Worm (Caenorhabditis elegans) whole organism, young adult: ENCODE results near the gene lro-1.

Experiments used
- B0019.2 ChIP-seq: fragments of 200-800 bp; sonication (Bioruptor generic); conservative IDR thresholded peaks from 2 replicates; pipeline ENCODE4 v1.3.6; 2022; ENCODE audit warnings: missing genetic modification reagents, missing genetic modification characterization, missing compliant biosample characterization
- B0035.1 ChIP-seq: sonication (generic microtip); optimal IDR thresholded peaks from 2 replicates; lab custom pipeline; 2016; ENCODE audit warnings: missing genetic modification characterization, mild to moderate bottlenecking, missing compliant biosample characterization, missing genotype, missing genetic modification reagents
- F22D6.2 ChIP-seq: sonication (generic microtip); optimal IDR thresholded peaks from 2 replicates; lab custom pipeline; 2016; ENCODE audit warnings: mild to moderate bottlenecking, missing genetic modification characterization, missing compliant biosample characterization
- F52B5.7 ChIP-seq: sonication (generic microtip); optimal IDR thresholded peaks from 2 replicates; lab custom pipeline; 2016; ENCODE audit warnings: mild to moderate bottlenecking, missing genetic modification characterization, missing compliant biosample characterization
- T07F8.4 ChIP-seq: sonication (generic microtip); optimal IDR thresholded peaks from 2 replicates; lab custom pipeline; 2016; ENCODE audit warnings: mild to moderate bottlenecking, missing genetic modification characterization, moderate library complexity, missing compliant biosample characterization
- T26A5.8 ChIP-seq: sonication (generic microtip); optimal IDR thresholded peaks from 2 replicates; lab custom pipeline; 2016; ENCODE audit warnings: missing genetic modification characterization, missing compliant biosample characterization
- Y53F4B.3 ChIP-seq: fragments of 200-800 bp; sonication (Bioruptor generic); IDR thresholded peaks from 2 replicates; pipeline ENCODE4 v1.3.6; 2022; ENCODE audit warnings: missing genetic modification reagents, missing genetic modification characterization, missing compliant biosample characterization
- ZK185.1 ChIP-seq: sonication (generic microtip); optimal IDR thresholded peaks from 2 replicates; lab custom pipeline; 2016; ENCODE audit warnings: mild to moderate bottlenecking, missing genetic modification characterization, missing compliant biosample characterization; ENCODE audit not compliant: poor library complexity, severe bottlenecking
- ama-1 ChIP-seq, 3 experiments: fragments of 150-350 bp in 1 of 3; sonication (generic microtip) in 2 of 3; optimal IDR thresholded peaks; 2 replicates each; lab custom pipeline; 2014 to 2018; ENCODE audit warnings: missing biosample characterization in 2 of 3, missing genetic modification characterization in 2 of 3, missing genetic modification reagents in 2 of 3
- aptf-3 ChIP-seq: fragments of 200-800 bp; sonication (Bioruptor generic); IDR thresholded peaks from 2 replicates; pipeline ENCODE4 v1.3.6; 2022; ENCODE audit warnings: missing genetic modification characterization, missing compliant biosample characterization
- atf-7 ChIP-seq: sonication (generic microtip); optimal IDR thresholded peaks from 2 replicates; lab custom pipeline; 2017; ENCODE audit warnings: mild to moderate bottlenecking, missing genetic modification characterization, missing compliant biosample characterization
- ccch-3 ChIP-seq: fragments of 200-800 bp; sonication (Bioruptor generic); optimal IDR thresholded peaks from 2 replicates; lab custom pipeline; 2018; ENCODE audit warnings: mild to moderate bottlenecking, missing genetic modification characterization, missing compliant biosample characterization
- cebp-1 ChIP-seq, 2 experiments: fragments of 200-800 bp in 1 of 2; sonication (Bioruptor generic) in 1 of 2; sonication (generic microtip) in 1 of 2; IDR thresholded peaks in 1 of 2; optimal IDR thresholded peaks in 1 of 2; 2 replicates each; pipeline versions ENCODE4 v1.3.6 to Lab custom; 2017 to 2022; ENCODE audit warnings: missing compliant biosample characterization in 2 of 2, missing genetic modification characterization in 2 of 2, mild to moderate bottlenecking in 1 of 2, missing genetic modification reagents in 1 of 2, moderate library complexity in 1 of 2
- ceh-100 ChIP-seq: fragments of 200-800 bp; sonication (Bioruptor generic); IDR thresholded peaks from 2 replicates; pipeline ENCODE4 v1.3.6; 2022; ENCODE audit warnings: missing genetic modification reagents, missing genetic modification characterization, missing compliant biosample characterization
- ceh-40 ChIP-seq: fragments of 200-800 bp; sonication (Bioruptor generic); IDR thresholded peaks from 2 replicates; pipeline ENCODE4 v1.3.6; 2022; ENCODE audit warnings: missing genetic modification characterization, missing compliant biosample characterization
- ekl-4 ChIP-seq: fragments of 200-800 bp; sonication (Bioruptor generic); IDR thresholded peaks from 2 replicates; pipeline ENCODE4 v1.3.6; 2022; ENCODE audit warnings: missing genetic modification reagents, missing genetic modification characterization, missing compliant biosample characterization
- ets-4 ChIP-seq: fragments of 200-800 bp; sonication (Bioruptor generic); optimal IDR thresholded peaks from 2 replicates; lab custom pipeline; 2018; ENCODE audit warnings: mild to moderate bottlenecking, missing genetic modification characterization, missing compliant biosample characterization
- gei-17 ChIP-seq: fragments of 200-800 bp; sonication (Bioruptor generic); optimal IDR thresholded peaks from 2 replicates; lab custom pipeline; 2018; ENCODE audit warnings: mild to moderate bottlenecking, missing genetic modification characterization, missing compliant biosample characterization
- hlh-26 ChIP-seq: fragments of 200-800 bp; sonication (Bioruptor generic); conservative IDR thresholded peaks from 2 replicates; pipeline ENCODE4 v1.3.6; 2022; ENCODE audit warnings: missing genetic modification reagents, missing genetic modification characterization, missing compliant biosample characterization
- hmg-20 ChIP-seq: fragments of 200-800 bp; sonication (Bioruptor generic); IDR thresholded peaks from 2 replicates; pipeline ENCODE4 v1.3.6; 2022; ENCODE audit warnings: missing genetic modification reagents, missing genetic modification characterization, missing compliant biosample characterization
- let-526 ChIP-seq: fragments of 200-800 bp; sonication (Bioruptor generic); IDR thresholded peaks from 2 replicates; pipeline ENCODE4 v1.3.6; 2022; ENCODE audit warnings: missing genetic modification reagents, missing genetic modification characterization, missing compliant biosample characterization
- let-607 ChIP-seq, 2 experiments: fragments of 200-800 bp in 1 of 2; sonication (Bioruptor generic) in 1 of 2; sonication (generic microtip) in 1 of 2; optimal IDR thresholded peaks; 2 replicates each; lab custom pipeline; 2016 to 2018; ENCODE audit warnings: mild to moderate bottlenecking in 2 of 2, missing compliant biosample characterization in 2 of 2, missing genetic modification characterization in 2 of 2, moderate library complexity in 2 of 2, missing genotype in 1 of 2
- madf-6 ChIP-seq: fragments of 200-800 bp; sonication (Bioruptor generic); IDR thresholded peaks from 2 replicates; pipeline ENCODE4 v1.3.6; 2022; ENCODE audit warnings: missing genetic modification reagents, missing genetic modification characterization, missing compliant biosample characterization
- nhr-80 ChIP-seq: sonication (generic microtip); optimal IDR thresholded peaks from 2 replicates; lab custom pipeline; 2016; ENCODE audit warnings: missing genetic modification characterization, missing compliant biosample characterization
- snpc-4 ChIP-seq, 5 experiments: fragments of 150-350 bp in 1 of 5; sonication (generic microtip) in 4 of 5; optimal IDR thresholded peaks; 2 replicates each; lab custom pipeline; 2014 to 2018; ENCODE audit warnings: missing genetic modification characterization in 5 of 5, missing biosample characterization in 3 of 5, antibody characterized with exemption in 2 of 5, mild to moderate bottlenecking in 2 of 5, missing compliant biosample characterization in 2 of 5, missing genotype in 2 of 5, moderate library complexity in 2 of 5, missing genetic modification reagents in 1 of 5
- tbp1 ChIP-seq: fragments of 200-800 bp; sonication (Bioruptor generic); optimal IDR thresholded peaks from 2 replicates; lab custom pipeline; 2018; ENCODE audit warnings: mild to moderate bottlenecking, missing genetic modification characterization, missing compliant biosample characterization
- tlf-1 ChIP-seq: fragments of 200-800 bp; sonication (Bioruptor generic); optimal IDR thresholded peaks from 2 replicates; lab custom pipeline; 2018; ENCODE audit warnings: mild to moderate bottlenecking, missing genetic modification characterization, missing compliant biosample characterization
- unc-130 ChIP-seq: sonication (generic microtip); optimal IDR thresholded peaks from 2 replicates; lab custom pipeline; 2016; ENCODE audit warnings: missing genetic modification reagents, missing genetic modification characterization, missing compliant biosample characterization
- unc-62 ChIP-seq: fragments of 150-350 bp; optimal IDR thresholded peaks from 2 replicates; lab custom pipeline; 2014; ENCODE audit warnings: missing biosample characterization, missing genetic modification reagents, missing genetic modification characterization
- xnd-1 ChIP-seq: sonication (generic microtip); optimal IDR thresholded peaks from 2 replicates; lab custom pipeline; 2016; ENCODE audit warnings: missing genotype, missing genetic modification reagents, missing genetic modification characterization, missing compliant biosample characterization
- zfh-2 ChIP-seq: fragments of 200-800 bp; sonication (Bioruptor generic); conservative IDR thresholded peaks from 2 replicates; pipeline ENCODE4 v1.3.6; 2022; ENCODE audit warnings: missing genetic modification reagents, missing genetic modification characterization, missing compliant biosample characterization
- ztf-18 ChIP-seq: sonication (generic microtip); optimal IDR thresholded peaks from 2 replicates; lab custom pipeline; 2016; ENCODE audit warnings: missing genotype, mild to moderate bottlenecking, missing genetic modification characterization, missing compliant biosample characterization
- ztf-6 ChIP-seq: fragments of 200-800 bp; sonication (Bioruptor generic); IDR thresholded peaks from 2 replicates; pipeline ENCODE4 v1.3.6; 2022; ENCODE audit warnings: missing genetic modification reagents, missing genetic modification characterization, missing compliant biosample characterization

The lro-1 gene

DNA sequence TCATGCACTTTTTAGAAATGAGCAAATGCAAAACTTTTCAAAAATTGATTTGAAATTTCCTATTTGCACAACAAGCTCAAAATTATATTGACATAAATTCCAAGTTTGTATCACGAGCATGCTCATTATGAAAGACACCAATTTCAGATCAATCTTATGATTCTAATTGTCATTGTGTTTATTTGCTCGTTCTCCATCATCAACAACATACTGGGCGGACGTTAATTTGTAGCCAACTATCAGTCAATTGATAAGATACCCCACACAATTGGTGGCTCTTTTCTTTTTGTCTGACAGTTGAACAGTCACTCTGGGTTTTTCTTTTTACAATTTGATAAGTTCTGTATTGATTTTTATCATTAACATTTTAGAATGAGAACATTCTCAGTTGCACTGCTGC is at the start of gene lro-1:
lro-1 (plus strand) TSS at position 372 of the 400 bp plus-strand sequence.
- TF ChIP-seq nhr-80 (tag; lab: Kevin White, UChicago) (peak; percentile 94), Y53F4B.3 (GFP tag; lab: Robert Waterston, UW) (no peak), let-607 (tag; optimal IDR thresholded peaks at IDR 0.05; lab: Kevin White, UChicago) (peak; percentile 9 to 53), let-526 (GFP tag; lab: Robert Waterston, UW) (peak; percentile 37; the same call in 1 of the 2 replicates), unc-130 (GFP tag; lab: Kevin White, UChicago) (no peak), atf-7 (tag; lab: Kevin White, UChicago) (peak; percentile 68), xnd-1 (no peak), ZK185.1 (tag; lab: Kevin White, UChicago) (peak; percentile 21), unc-62 (GFP tag; lab: Kevin White, UChicago) (peak; percentile 57), ets-4 (GFP tag; lab: Kevin White, UChicago) (peak; percentile 70), tlf-1 (GFP tag; lab: Kevin White, UChicago) (peak; percentile 33), snpc-4 (GFP tag; optimal IDR thresholded peaks at IDR 0.05; lab: Kevin White, UChicago) (no peak), snpc-4 (tag; optimal IDR thresholded peaks at IDR 0.05; lab: Kevin White, UChicago) (peak in 1 of 4 experiments; percentile 8), gei-17 (GFP tag; lab: Kevin White, UChicago) (peak; percentile 2), T26A5.8 (no peak), cebp-1 (GFP tag; IDR thresholded peaks at IDR 0.05; lab: Robert Waterston, UW) (no peak), cebp-1 (tag; optimal IDR thresholded peaks at IDR 0.05; lab: Kevin White, UChicago) (peak; percentile 75), aptf-3 (GFP tag; lab: Robert Waterston, UW) (no peak), ekl-4 (GFP tag; lab: Robert Waterston, UW) (no peak), B0019.2 (GFP tag; lab: Robert Waterston, UW) (no peak)

DNA sequence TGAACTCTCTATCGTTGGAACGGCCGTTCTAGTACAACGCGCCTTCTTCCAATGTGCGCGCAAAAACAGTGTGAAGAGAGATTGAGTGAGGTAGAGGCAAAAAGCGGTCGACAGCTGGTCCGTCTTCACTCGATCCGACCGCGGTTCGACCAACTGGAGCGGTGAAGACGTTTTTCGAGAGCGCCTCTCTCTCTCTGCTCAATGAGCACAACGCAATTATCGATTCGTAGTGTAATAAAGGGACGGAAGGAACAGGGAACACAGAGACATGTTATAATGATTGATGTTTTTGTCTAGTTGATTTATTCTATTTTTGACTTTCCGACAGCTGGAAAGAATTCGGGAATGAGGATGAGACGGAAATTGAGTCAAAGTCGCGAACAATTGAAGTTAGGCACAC is 47.0 kb upstream of the lro-1 start:
- 0 out of 2 replicates have a peak, but pooled peaks have one; percentile 21 for TF ChIP-seq zfh-2 (GFP tag; lab: Robert Waterston, UW)
- no peak for TF ChIP-seq F22D6.2 (tag; lab: Kevin White, UChicago)

DNA sequence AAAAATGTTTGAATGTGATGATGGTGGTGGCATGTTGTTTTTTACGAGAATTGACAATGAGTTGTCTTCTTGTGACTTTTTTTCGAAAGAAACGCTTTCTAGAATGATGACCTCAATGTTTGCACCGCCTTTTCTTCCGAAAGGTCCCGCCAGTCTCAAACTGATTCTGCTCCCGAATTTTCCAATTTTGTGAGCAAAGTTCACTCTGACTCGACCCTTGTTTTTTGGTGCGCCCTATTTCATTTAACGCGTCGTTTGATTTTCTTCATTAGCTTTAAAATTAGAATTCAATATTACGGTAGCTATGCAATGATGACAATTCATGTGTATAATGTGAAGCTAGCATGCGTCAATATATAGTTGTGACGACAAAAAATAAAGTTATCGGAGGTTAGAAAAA is 41.2 kb upstream of the lro-1 start, which contains the start of gene lite-1:
lite-1 (minus strand) TSS at position 101 of the 400 bp plus-strand sequence.
- TF ChIP-seq ccch-3 (GFP tag; lab: Kevin White, UChicago), result no peak
- TF ChIP-seq ceh-40 (GFP tag; lab: Robert Waterston, UW), result no peak
- no peak for TF ChIP-seq T07F8.4 (tag; lab: Kevin White, UChicago)
- TF ChIP-seq ZK185.1 (tag; lab: Kevin White, UChicago), result no peak
- TF ChIP-seq tbp1, result no peak
- no peak for TF ChIP-seq hlh-26
- TF ChIP-seq ama-1 (optimal IDR thresholded peaks at IDR 0.05; lab: Kevin White, UChicago), result no peak
- no peak for TF ChIP-seq ama-1 (GFP tag; optimal IDR thresholded peaks at IDR 0.05; lab: Kevin White, UChicago)
- TF ChIP-seq madf-6, result no peak
- no peak for TF ChIP-seq ztf-18 (tag; lab: Kevin White, UChicago)
- no peak for TF ChIP-seq F52B5.7
- TF ChIP-seq ztf-6, result no peak
- TF ChIP-seq hmg-20 (GFP tag; lab: Robert Waterston, UW), result no peak
- no peak for TF ChIP-seq B0035.1
- TF ChIP-seq Y53F4B.3 (GFP tag; lab: Robert Waterston, UW), result no peak
- no peak for TF ChIP-seq ceh-100 (GFP tag; lab: Robert Waterston, UW)
- TF ChIP-seq, all 124 proteins: peak for 0
